Worm (Caenorhabditis elegans) whole organism, late embryonic: ENCODE results near the gene pqn-78.

Source experiments
- ama-1 ChIP-seq: fragments of 150-350 bp; optimal IDR thresholded peaks from 2 replicates; lab custom pipeline; 2014
- ceh-34 ChIP-seq: sonication (generic microtip); optimal IDR thresholded peaks from 2 replicates; lab custom pipeline; 2016; ENCODE audit warnings: mild to moderate bottlenecking, missing genetic modification characterization, missing compliant biosample characterization
- ceh-9 ChIP-seq: sonication (generic microtip); optimal IDR thresholded peaks from 2 replicates; lab custom pipeline; 2016; ENCODE audit warnings: mild to moderate bottlenecking, missing genetic modification characterization, inconsistent platforms, missing compliant biosample characterization
- dmd-4 ChIP-seq: sonication (generic microtip); optimal IDR thresholded peaks from 2 replicates; lab custom pipeline; 2016; ENCODE audit warnings: borderline replicate concordance, missing genetic modification characterization, missing compliant biosample characterization
- elt-4 ChIP-seq: sonication (generic microtip); optimal IDR thresholded peaks from 2 replicates; lab custom pipeline; 2016; ENCODE audit warnings: missing genetic modification characterization, missing compliant biosample characterization
- fkh-10 ChIP-seq: fragments of 150-350 bp; optimal IDR thresholded peaks from 2 replicates; lab custom pipeline; 2014; ENCODE audit warnings: missing biosample characterization, missing genetic modification reagents, missing genetic modification characterization
- hlh-30 ChIP-seq: sonication (generic microtip); optimal IDR thresholded peaks from 2 replicates; lab custom pipeline; 2017; ENCODE audit warnings: antibody characterized with exemption, missing genetic modification characterization, missing compliant biosample characterization; ENCODE audit not compliant: insufficient read depth
- madf-2 ChIP-seq: sonication (generic microtip); optimal IDR thresholded peaks from 2 replicates; lab custom pipeline; 2017; ENCODE audit warnings: missing genetic modification characterization, missing compliant biosample characterization
- nhr-11 ChIP-seq: fragments of 150-350 bp; optimal IDR thresholded peaks from 2 replicates; lab custom pipeline; 2014; ENCODE audit warnings: missing biosample characterization, missing genetic modification characterization
- pag-3 ChIP-seq: sonication (generic microtip); optimal IDR thresholded peaks from 2 replicates; lab custom pipeline; 2016; ENCODE audit warnings: missing compliant biosample characterization, missing genetic modification characterization, borderline replicate concordance
- pqm-1 ChIP-seq: sonication (generic microtip); optimal IDR thresholded peaks from 2 replicates; lab custom pipeline; 2016; ENCODE audit warnings: missing genetic modification characterization, missing compliant biosample characterization
- ref-2 ChIP-seq: sonication (generic microtip); optimal IDR thresholded peaks from 2 replicates; lab custom pipeline; 2016; ENCODE audit warnings: missing genetic modification characterization, missing compliant biosample characterization
- unc-86 ChIP-seq: sonication (generic microtip); optimal IDR thresholded peaks from 2 replicates; lab custom pipeline; 2016; ENCODE audit warnings: missing genetic modification characterization, missing compliant biosample characterization

DNA sequence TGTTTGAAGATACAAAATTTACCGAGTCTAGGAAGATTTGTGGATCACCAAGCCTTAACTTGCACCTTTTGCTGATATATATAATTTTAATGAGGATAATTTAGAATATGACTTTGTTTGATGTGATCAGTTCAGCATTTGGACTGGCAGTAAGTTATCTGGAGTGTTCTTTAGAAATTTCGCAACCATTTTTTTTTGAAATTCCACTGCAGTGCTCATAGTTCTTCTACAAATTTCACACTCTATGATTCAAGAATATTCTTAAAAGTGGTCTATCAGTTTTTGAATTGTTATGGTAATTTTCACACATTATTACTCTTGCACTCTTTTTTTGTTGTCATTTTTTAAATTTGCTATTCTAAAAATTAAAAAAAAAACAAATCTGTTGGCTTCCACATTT, 44.4 kb upstream of the pqn-78 start:
- no peak for TF ChIP-seq ama-1
- TF ChIP-seq ref-2: no peak
- TF ChIP-seq hlh-30 (tag; lab: Kevin White, UChicago): no peak
- TF ChIP-seq pqm-1 (tag; lab: Kevin White, UChicago): no peak
- TF ChIP-seq nhr-11 (tag; lab: Kevin White, UChicago): no peak
- TF ChIP-seq unc-86 (tag; lab: Kevin White, UChicago): no peak
- TF ChIP-seq elt-4: no peak
- no peak for TF ChIP-seq ceh-34
- no peak for TF ChIP-seq ceh-9 (tag; lab: Kevin White, UChicago)
- TF ChIP-seq dmd-4: no peak
- no peak for TF ChIP-seq fkh-10
- no peak for TF ChIP-seq pag-3 (tag; lab: Kevin White, UChicago)
- TF ChIP-seq madf-2 (tag; lab: Kevin White, UChicago): no peak
